Fruit fly (Drosophila melanogaster) whole organism, embryonic: ENCODE data around the gene dpr20.

ENCODE experiments used
- Atf-2 ChIP-seq: fragments of 200-800 bp; sonication (Bioruptor generic); optimal IDR thresholded peaks from 2 replicates; lab custom pipeline; 2016; ENCODE audit warnings: missing biosample characterization, missing genetic modification characterization
- BtbVII ChIP-seq: fragments of 200-800 bp; sonication (Bioruptor generic); optimal IDR thresholded peaks from 3 replicates; lab custom pipeline; 2017; ENCODE audit warnings: missing biosample characterization, mild to moderate bottlenecking, missing genetic modification characterization
- CG10366 ChIP-seq: fragments of 200-800 bp; sonication (Bioruptor generic); IDR thresholded peaks from 2 replicates; pipeline ENCODE4 v1.3.6; 2022; ENCODE audit warnings: missing biosample characterization, missing genetic modification characterization
- CG10462 ChIP-seq: fragments of 200-800 bp; sonication (Bioruptor generic); optimal IDR thresholded peaks from 2 replicates; lab custom pipeline; 2016; ENCODE audit warnings: missing biosample characterization, missing genetic modification characterization
- CG11093 ChIP-seq: fragments of 200-800 bp; sonication (Bioruptor generic); IDR thresholded peaks from 3 replicates; pipeline ENCODE4 v1.3.6; 2022; ENCODE audit warnings: missing biosample characterization, missing genetic modification characterization
- CG12391 ChIP-seq: fragments of 200-800 bp; sonication (Bioruptor generic); optimal IDR thresholded peaks from 3 replicates; lab custom pipeline; 2018; ENCODE audit warnings: missing biosample characterization, mild to moderate bottlenecking, missing genetic modification characterization, moderate library complexity
- CG12942 ChIP-seq: fragments of 200-800 bp; sonication (Bioruptor generic); optimal IDR thresholded peaks from 3 replicates; lab custom pipeline; 2016; ENCODE audit warnings: missing biosample characterization, missing genetic modification characterization
- CG13624 ChIP-seq: fragments of 200-800 bp; sonication (Bioruptor generic); optimal IDR thresholded peaks from 2 replicates; lab custom pipeline; 2016; ENCODE audit warnings: missing biosample characterization, missing genetic modification characterization
- CG14965 ChIP-seq: fragments of 200-800 bp; sonication (Bioruptor generic); optimal IDR thresholded peaks from 2 replicates; lab custom pipeline; 2016; ENCODE audit warnings: missing biosample characterization, missing genetic modification characterization, borderline replicate concordance
- CG15269 ChIP-seq: fragments of 200-800 bp; sonication (Bioruptor generic); optimal IDR thresholded peaks from 2 replicates; lab custom pipeline; 2018; ENCODE audit warnings: missing biosample characterization, mild to moderate bottlenecking, missing genetic modification characterization, moderate library complexity
- CG17359 ChIP-seq: fragments of 200-800 bp; sonication (Bioruptor generic); optimal IDR thresholded peaks from 3 replicates; lab custom pipeline; 2018; ENCODE audit warnings: missing biosample characterization, mild to moderate bottlenecking, missing genetic modification characterization, moderate library complexity
- CG18476 ChIP-seq: fragments of 200-800 bp; sonication (Bioruptor generic); optimal IDR thresholded peaks from 2 replicates; lab custom pipeline; 2016; ENCODE audit warnings: missing biosample characterization, mild to moderate bottlenecking, missing genetic modification characterization
- CG3847 ChIP-seq: fragments of 200-800 bp; sonication (Bioruptor generic); IDR thresholded peaks from 2 replicates; pipeline ENCODE4 v1.3.6; 2022; ENCODE audit warnings: missing biosample characterization, missing genetic modification characterization
- CG4360 ChIP-seq: fragments of 200-800 bp; sonication (Bioruptor generic); IDR thresholded peaks from 2 replicates; pipeline ENCODE4 v1.3.6; 2022; ENCODE audit warnings: missing biosample characterization, missing genetic modification characterization
- CG4617 ChIP-seq: fragments of 200-800 bp; sonication (Bioruptor generic); optimal IDR thresholded peaks from 3 replicates; lab custom pipeline; 2016; ENCODE audit warnings: missing biosample characterization, missing genetic modification characterization, borderline replicate concordance
- CG4707 ChIP-seq: fragments of 200-800 bp; sonication (Bioruptor generic); optimal IDR thresholded peaks from 2 replicates; lab custom pipeline; 2018; ENCODE audit warnings: missing biosample characterization, mild to moderate bottlenecking, missing genetic modification characterization, moderate library complexity
- CG4820 ChIP-seq: fragments of 200-800 bp; sonication (Bioruptor generic); optimal IDR thresholded peaks from 3 replicates; lab custom pipeline; 2016; ENCODE audit warnings: missing biosample characterization, missing genetic modification characterization
- CG6175 ChIP-seq: fragments of 200-800 bp; sonication (Bioruptor generic); IDR thresholded peaks from 3 replicates; pipeline ENCODE4 v1.3.6; 2022; ENCODE audit warnings: missing biosample characterization, missing genetic modification characterization
- CG6791 ChIP-seq: fragments of 200-800 bp; sonication (Bioruptor generic); IDR thresholded peaks from 3 replicates; pipeline ENCODE4 v1.3.6; 2022; ENCODE audit warnings: missing biosample characterization, missing genetic modification characterization; ENCODE audit not compliant: partially characterized antibody
- CG7556 ChIP-seq: fragments of 200-800 bp; sonication (Bioruptor generic); optimal IDR thresholded peaks from 2 replicates; lab custom pipeline; 2017; ENCODE audit warnings: missing biosample characterization, mild to moderate bottlenecking, missing genetic modification characterization
- CG7987 ChIP-seq: fragments of 200-800 bp; sonication (Bioruptor generic); optimal IDR thresholded peaks from 2 replicates; lab custom pipeline; 2018; ENCODE audit warnings: missing biosample characterization, mild to moderate bottlenecking, missing genetic modification characterization, moderate library complexity
- CG8478 ChIP-seq: fragments of >200 bp; optimal IDR thresholded peaks from 2 replicates; lab custom pipeline; 2018
- CG8944 ChIP-seq: fragments of 200-800 bp; sonication (Bioruptor generic); optimal IDR thresholded peaks from 3 replicates; lab custom pipeline; 2016; ENCODE audit warnings: missing biosample characterization, missing genetic modification characterization
- Dad ChIP-seq: fragments of 200-800 bp; sonication (Bioruptor generic); optimal IDR thresholded peaks from 3 replicates; lab custom pipeline; 2016; ENCODE audit warnings: missing biosample characterization, missing genetic modification characterization
- Dp ChIP-seq: fragments of 200-800 bp; sonication (Bioruptor generic); optimal IDR thresholded peaks from 2 replicates; lab custom pipeline; 2018; ENCODE audit warnings: missing biosample characterization, mild to moderate bottlenecking, missing genetic modification characterization, moderate library complexity
- Ets97D ChIP-seq: fragments of 200-800 bp; sonication (Bioruptor generic); optimal IDR thresholded peaks from 3 replicates; lab custom pipeline; 2016; ENCODE audit warnings: missing biosample characterization, missing genetic modification characterization
- Fer3 ChIP-seq: fragments of 200-800 bp; sonication (Bioruptor generic); optimal IDR thresholded peaks from 2 replicates; lab custom pipeline; 2018; ENCODE audit warnings: missing biosample characterization, mild to moderate bottlenecking, missing genetic modification characterization, moderate library complexity
- Gug ChIP-seq: fragments of 200-800 bp; sonication (Bioruptor generic); IDR thresholded peaks from 4 replicates; pipeline ENCODE4 v1.3.6; 2022; ENCODE audit warnings: missing biosample characterization, missing genetic modification characterization
- HmgD ChIP-seq: fragments of 200-800 bp; sonication (Bioruptor generic); optimal IDR thresholded peaks from 3 replicates; lab custom pipeline; 2016; ENCODE audit warnings: missing biosample characterization, missing genetic modification characterization
- MBD-R2 ChIP-seq: fragments of 200-800 bp; sonication (Bioruptor generic); IDR thresholded peaks from 2 replicates; pipeline ENCODE4 v1.3.6; 2022; ENCODE audit warnings: missing biosample characterization, missing genetic modification characterization
- Mes4 ChIP-seq: fragments of 200-800 bp; sonication (Bioruptor generic); optimal IDR thresholded peaks from 2 replicates; lab custom pipeline; 2016; ENCODE audit warnings: missing biosample characterization, missing genetic modification characterization
- Sox100B ChIP-seq: fragments of 200-800 bp; sonication (Bioruptor generic); optimal IDR thresholded peaks from 3 replicates; lab custom pipeline; 2018; ENCODE audit warnings: missing biosample characterization, mild to moderate bottlenecking, missing genetic modification characterization
- Xbp1 ChIP-seq: fragments of 200-800 bp; sonication (Bioruptor generic); optimal IDR thresholded peaks from 3 replicates; lab custom pipeline; 2016; ENCODE audit warnings: missing biosample characterization, mild to moderate bottlenecking, missing genetic modification characterization
- aop ChIP-seq: fragments of 200-800 bp; sonication (Bioruptor generic); IDR thresholded peaks from 2 replicates; pipeline ENCODE4 v1.3.6; 2022; ENCODE audit warnings: missing biosample characterization, missing genetic modification characterization
- ewg ChIP-seq: fragments of 200-800 bp; sonication (Bioruptor generic); optimal IDR thresholded peaks from 3 replicates; lab custom pipeline; 2017; ENCODE audit warnings: mild to moderate bottlenecking, missing biosample characterization, missing genetic modification reagents, missing genetic modification characterization
- gce ChIP-seq: fragments of 200-800 bp; sonication (Bioruptor generic); IDR thresholded peaks from 3 replicates; pipeline ENCODE4 v1.3.6; 2022; ENCODE audit warnings: missing biosample characterization, missing genetic modification characterization
- grn ChIP-seq: fragments of 200-800 bp; sonication (Bioruptor generic); optimal IDR thresholded peaks from 3 replicates; lab custom pipeline; 2017; ENCODE audit warnings: missing biosample characterization, missing genetic modification characterization
- kay ChIP-seq: fragments of 200-800 bp; sonication (Bioruptor generic); optimal IDR thresholded peaks from 2 replicates; lab custom pipeline; 2016; ENCODE audit warnings: missing biosample characterization, missing genetic modification characterization
- klu ChIP-seq: fragments of 200-800 bp; sonication (Bioruptor generic); IDR thresholded peaks from 2 replicates; pipeline ENCODE4 v1.3.6; 2022; ENCODE audit warnings: missing biosample characterization, missing genetic modification characterization
- lbe ChIP-seq: fragments of 200-800 bp; sonication (Bioruptor generic); optimal IDR thresholded peaks from 2 replicates; lab custom pipeline; 2016; ENCODE audit warnings: missing biosample characterization, mild to moderate bottlenecking, missing genetic modification characterization
- nerfin-1 ChIP-seq: fragments of 200-800 bp; sonication (Bioruptor generic); optimal IDR thresholded peaks from 3 replicates; lab custom pipeline; 2019; ENCODE audit warnings: missing biosample characterization, mild to moderate bottlenecking, missing genetic modification characterization, moderate library complexity
- onecut ChIP-seq: fragments of 200-800 bp; sonication (Bioruptor generic); IDR thresholded peaks from 2 replicates; pipeline ENCODE4 v1.3.6; 2022; ENCODE audit warnings: missing biosample characterization, missing genetic modification characterization
- otp ChIP-seq: fragments of 200-800 bp; sonication (Bioruptor generic); IDR thresholded peaks from 3 replicates; pipeline ENCODE4, ENCODE4 v1.3.6; 2022; ENCODE audit warnings: missing biosample characterization, missing genetic modification characterization
- pho ChIP-seq: fragments of 200-800 bp; sonication (Bioruptor generic); optimal IDR thresholded peaks from 2 replicates; lab custom pipeline; 2016; ENCODE audit warnings: missing biosample characterization, missing genetic modification characterization
- pnt ChIP-seq: fragments of 200-800 bp; sonication (Bioruptor generic); optimal IDR thresholded peaks from 3 replicates; lab custom pipeline; 2016; ENCODE audit warnings: missing biosample characterization, missing genetic modification characterization
- ranshi ChIP-seq: fragments of 200-800 bp; sonication (Bioruptor generic); IDR thresholded peaks from 2 replicates; pipeline ENCODE4 v1.3.6; 2022; ENCODE audit warnings: missing biosample characterization, missing genetic modification characterization
- sima ChIP-seq: fragments of 200-800 bp; sonication (Bioruptor generic); optimal IDR thresholded peaks from 2 replicates; lab custom pipeline; 2016; ENCODE audit warnings: missing biosample characterization, missing genetic modification characterization
- ttk ChIP-seq: fragments of 200-800 bp; sonication (Bioruptor generic); IDR thresholded peaks from 2 replicates; pipeline ENCODE4 v2.1.2; 2022; ENCODE audit warnings: missing biosample characterization, missing genetic modification characterization
- wor ChIP-seq: fragments of 200-800 bp; sonication (Bioruptor generic); IDR thresholded peaks from 2 replicates; pipeline ENCODE4 v1.3.6; 2022; ENCODE audit warnings: missing biosample characterization, missing genetic modification characterization
- zf30C ChIP-seq: fragments of 200-800 bp; sonication (Bioruptor generic); optimal IDR thresholded peaks from 3 replicates; lab custom pipeline; 2018; ENCODE audit warnings: missing biosample characterization, mild to moderate bottlenecking, missing genetic modification characterization

Gene dpr20

dm6 chr3L:815234-816200 lies 41.5 kb downstream of the dpr20 start (continued):
- no peak for TF ChIP-seq Xbp1 (GFP tag; lab: Kevin White, UChicago)
- no peak for TF ChIP-seq CG8944 (GFP tag; lab: Kevin White, UChicago)
- no peak for TF ChIP-seq CG4820 (GFP tag; lab: Kevin White, UChicago)
- no peak for TF ChIP-seq CG6175 (GFP tag; lab: Robert Waterston, UW)
- no peak for TF ChIP-seq CG10462 (GFP tag; lab: Kevin White, UChicago)
- TF ChIP-seq grn (GFP tag; lab: Kevin White, UChicago), result no peak
- no peak for TF ChIP-seq sima (GFP tag; lab: Kevin White, UChicago)
- peak; percentile 4 for TF ChIP-seq Fer3 (tag; lab: Kevin White, UChicago)
- TF ChIP-seq CG13624, result no peak
- no peak for TF ChIP-seq Dad (GFP tag; lab: Kevin White, UChicago)
- peak; percentile 22 for TF ChIP-seq ewg
- TF ChIP-seq aop, result peak; percentile 17; the same call in 1 of the 2 replicates
- TF ChIP-seq CG4617 (GFP tag; lab: Kevin White, UChicago), result no peak
- TF ChIP-seq CG14965 (GFP tag; lab: Kevin White, UChicago), result no peak
- peak; percentile 11 for TF ChIP-seq CG7556 (GFP tag; lab: Kevin White, UChicago)
- no peak for TF ChIP-seq CG12942 (GFP tag; lab: Kevin White, UChicago)
- no peak for TF ChIP-seq CG18476 (GFP tag; lab: Kevin White, UChicago)
- TF ChIP-seq CG11093, result peak; percentile 48; the same call in 1 of the 3 replicates
- TF ChIP-seq kay (GFP tag; lab: Kevin White, UChicago), result no peak
- TF ChIP-seq onecut, result no peak
- no peak for TF ChIP-seq nerfin-1 (tag; lab: Kevin White, UChicago)
- TF ChIP-seq gce (GFP tag; lab: Robert Waterston, UW), result no peak; the same call in 2 of the 3 replicates
- no peak for TF ChIP-seq Dp (GFP tag; lab: Kevin White, UChicago)
- TF ChIP-seq CG12391 (tag; lab: Kevin White, UChicago), result peak; percentile 37
- no peak for TF ChIP-seq Gug (GFP tag; lab: Robert Waterston, UW)
- no peak for TF ChIP-seq Mes4 (GFP tag; lab: Kevin White, UChicago)
- TF ChIP-seq CG15269, result peak; percentile 53
- TF ChIP-seq wor (GFP tag; lab: Robert Waterston, UW), result peak; percentile 40
- no peak for TF ChIP-seq CG7987 (GFP tag; lab: Kevin White, UChicago)
- TF ChIP-seq lbe (GFP tag; lab: Kevin White, UChicago), result no peak
- peak; percentile 53; the same call in 1 of the 2 replicates for TF ChIP-seq ttk
- TF ChIP-seq MBD-R2 (GFP tag; lab: Robert Waterston, UW), result peak; percentile 26; the same call in 1 of the 2 replicates
- TF ChIP-seq CG6791 (GFP tag; lab: Robert Waterston, UW), result no peak
- TF ChIP-seq klu, result 0 out of 2 replicates have a peak, but pooled peaks have one; percentile 21
- TF ChIP-seq pnt, result no peak
- TF ChIP-seq CG10366 (GFP tag; lab: Robert Waterston, UW), result peak; percentile 68
- no peak for TF ChIP-seq BtbVII (GFP tag; lab: Kevin White, UChicago)
- TF ChIP-seq pho, result no peak
- TF ChIP-seq CG8478 (lab: Kevin White, UChicago), result no peak
- peak; percentile 62; the same call in 1 of the 2 replicates for TF ChIP-seq ranshi (GFP tag; lab: Robert Waterston, UW)
- TF ChIP-seq CG4707 (GFP tag; lab: Kevin White, UChicago), result no peak
- TF ChIP-seq HmgD (GFP tag; lab: Kevin White, UChicago), result no peak
- TF ChIP-seq Ets97D (GFP tag; lab: Kevin White, UChicago), result no peak
- no peak for TF ChIP-seq CG4360
- TF ChIP-seq otp (GFP tag; lab: Robert Waterston, UW), result no peak
- TF ChIP-seq CG17359 (tag; lab: Kevin White, UChicago), result peak; percentile 64
- TF ChIP-seq zf30C (GFP tag; lab: Kevin White, UChicago), result no peak
- no peak for TF ChIP-seq Atf-2
- TF ChIP-seq Sox100B (GFP tag; lab: Kevin White, UChicago), result peak; percentile 35
- TF ChIP-seq CG3847 (GFP tag; lab: Robert Waterston, UW), result peak; percentile 56
